Worm (Caenorhabditis elegans) whole organism, L2 larva: ENCODE measurements around the gene ZK455.5.

Source experiments
- R02D3.7 ChIP-seq: fragments of 150-350 bp; optimal IDR thresholded peaks from 2 replicates; lab custom pipeline; 2014; ENCODE audit warnings: missing biosample characterization, missing genetic modification characterization
- ama-1 ChIP-seq: fragments of 150-350 bp; optimal IDR thresholded peaks from 2 replicates; lab custom pipeline; 2018; ENCODE audit warnings: inconsistent platforms
- elt-1 ChIP-seq: fragments of 150-350 bp; optimal IDR thresholded peaks from 2 replicates; lab custom pipeline; 2014; ENCODE audit warnings: missing biosample characterization, missing genetic modification characterization
- nhr-23 ChIP-seq: fragments of 150-350 bp; optimal IDR thresholded peaks from 2 replicates; lab custom pipeline; 2014; ENCODE audit warnings: missing biosample characterization, missing genetic modification reagents, missing genetic modification characterization

DNA sequence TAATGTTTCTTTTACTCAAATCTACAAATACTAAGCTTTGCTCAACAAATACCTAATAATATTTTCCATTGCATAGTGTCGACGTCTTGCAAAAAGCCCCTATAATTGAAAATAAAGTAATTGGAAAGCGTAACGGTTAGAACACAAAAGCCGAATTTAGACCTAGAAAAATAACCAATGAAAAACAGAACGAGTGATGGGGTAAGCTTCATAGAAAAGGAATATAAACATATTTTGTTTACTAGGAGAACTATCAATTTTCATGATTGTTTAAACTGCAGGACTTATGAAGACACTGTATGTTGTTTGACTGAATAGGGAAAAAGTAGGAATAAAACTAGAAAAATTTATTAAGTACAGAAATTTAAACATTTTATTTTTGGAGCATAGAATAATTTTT lies 40.5 kb downstream of the ZK455.5 start, which contains the start of gene F38B2.3:
- TF ChIP-seq ama-1 (lab: Kevin White, UChicago) (no peak), nhr-23 (tag; lab: Kevin White, UChicago) (no peak), R02D3.7 (tag; lab: Kevin White, UChicago) (no peak), elt-1 (tag; lab: Kevin White, UChicago) (no peak)
